Worm (Caenorhabditis elegans): ENCODE data around the gene jbts-14.

jbts-14 gene

ce11 chrX:8704830-8705229, 724 bp downstream of the jbts-14 start:
- TF ChIP-seq aly-2 (tag; optimal IDR thresholded peaks at IDR 0.05) (no peak), egl-27 (tag; optimal IDR thresholded peaks at IDR 0.05) (no peak), sea-2 (GFP tag; optimal IDR thresholded peaks at IDR 0.05) (no peak), eor-1 (tag; optimal IDR thresholded peaks at IDR 0.05) (no peak), elt-2 (tag; optimal IDR thresholded peaks at IDR 0.05) (no peak), snpc-4 (tag; optimal IDR thresholded peaks at IDR 0.05) (no peak), fkh-2 (tag; optimal IDR thresholded peaks at IDR 0.05) (no peak), skn-1 (tag; optimal IDR thresholded peaks at IDR 0.05) (no peak)

- TF ChIP-seq nhr-77 (tag; optimal IDR thresholded peaks at IDR 0.05): no peak
- TF ChIP-seq lsy-12 (tag; optimal IDR thresholded peaks at IDR 0.05): no peak
- no peak for TF ChIP-seq ceh-9 (tag; optimal IDR thresholded peaks at IDR 0.05)
- no peak for TF ChIP-seq snpc-4 (tag; optimal IDR thresholded peaks at IDR 0.05)
Measured at ce11 chrX:8708053-8708452, 3.9 kb downstream of the jbts-14 start, which contains the start of gene F53A9.3. Gene F53A9.3, plus strand, starts transcription at chrX:8708353.

- TF ChIP-seq ama-1 (optimal IDR thresholded peaks at IDR 0.05) (no peak), pqm-1 (tag; optimal IDR thresholded peaks at IDR 0.05) (peak; percentile 83), elt-2 (tag; optimal IDR thresholded peaks at IDR 0.05) (peak; percentile 56), fos-1 (tag; optimal IDR thresholded peaks at IDR 0.05) (no peak)
Measured at ce11 chrX:8709424-8709823, 5.3 kb downstream of the jbts-14 start, which contains the start of gene kreg-1. Gene kreg-1, plus strand, starts transcription at chrX:8709764.

ce11 chrX:8711141-8711645, 7.1 kb downstream of the jbts-14 start, which contains the start of gene F53A9.1:
Gene F53A9.1, plus strand, starts transcription at chrX:8711595.
- no peak for TF ChIP-seq nhr-12 (tag; optimal IDR thresholded peaks at IDR 0.05)
- TF ChIP-seq pqm-1 (tag; optimal IDR thresholded peaks at IDR 0.05): peak; percentile 18
- TF ChIP-seq lin-39 (tag; optimal IDR thresholded peaks at IDR 0.05): no peak
- no peak for TF ChIP-seq ceh-28 (tag; optimal IDR thresholded peaks at IDR 0.05)
- TF ChIP-seq fos-1 (tag; optimal IDR thresholded peaks at IDR 0.05): no peak
- no peak for TF ChIP-seq nfya-1 (tag; optimal IDR thresholded peaks at IDR 0.05; ENCODE audit: insufficient read depth)
- TF ChIP-seq lin-15B (tag; optimal IDR thresholded peaks at IDR 0.05): no peak
- no peak for TF ChIP-seq elt-1 (tag; optimal IDR thresholded peaks at IDR 0.05)
- peak; percentile 28 for TF ChIP-seq elt-2 (tag; optimal IDR thresholded peaks at IDR 0.05)
- TF ChIP-seq pha-4 (tag; optimal IDR thresholded peaks at IDR 0.05): peak; percentile 1
- TF ChIP-seq elt-3 (tag; optimal IDR thresholded peaks at IDR 0.05): no peak
- TF ChIP-seq nhr-25 (tag; optimal IDR thresholded peaks at IDR 0.05): no peak
- TF ChIP-seq ceh-82 (tag; optimal IDR thresholded peaks at IDR 0.05): no peak
- no peak for TF ChIP-seq hmg-11 (tag; optimal IDR thresholded peaks at IDR 0.05)
- no peak for TF ChIP-seq sea-2 (GFP tag; optimal IDR thresholded peaks at IDR 0.05)
- TF ChIP-seq mml-1 (tag; optimal IDR thresholded peaks at IDR 0.05): no peak

- TF ChIP-seq lin-39 (tag; optimal IDR thresholded peaks at IDR 0.05) (no peak), pha-4 (tag; optimal IDR thresholded peaks at IDR 0.05) (peak; percentile 40), ceh-28 (tag; optimal IDR thresholded peaks at IDR 0.05) (no peak), skn-1 (tag; optimal IDR thresholded peaks at IDR 0.05) (peak; percentile 55), lin-15B (tag; optimal IDR thresholded peaks at IDR 0.05) (no peak), elt-2 (tag; optimal IDR thresholded peaks at IDR 0.05) (peak; percentile 89), nhr-76 (tag; optimal IDR thresholded peaks at IDR 0.05) (no peak), pqm-1 (tag; optimal IDR thresholded peaks at IDR 0.05) (peak; percentile 77), fkh-2 (tag; optimal IDR thresholded peaks at IDR 0.05) (no peak), jun-1 (tag; optimal IDR thresholded peaks at IDR 0.05) (peak; percentile 43)
Measured at ce11 chrX:8712662-8713061, 8.6 kb downstream of the jbts-14 start.

- TF ChIP-seq fkh-2 (tag; optimal IDR thresholded peaks at IDR 0.05): no peak
- TF ChIP-seq pha-4 (tag; optimal IDR thresholded peaks at IDR 0.05): peak; percentile 49
- no peak for TF ChIP-seq nhr-77 (tag; optimal IDR thresholded peaks at IDR 0.05)
- TF ChIP-seq jun-1 (tag; optimal IDR thresholded peaks at IDR 0.05): peak; percentile 44
- peak; percentile 77 for TF ChIP-seq elt-2 (tag; optimal IDR thresholded peaks at IDR 0.05)
- peak; percentile 73 for TF ChIP-seq pqm-1 (tag; optimal IDR thresholded peaks at IDR 0.05)
Measured at ce11 chrX:8713754-8714295, 9.7 kb downstream of the jbts-14 start, which contains the start of gene F53A9.6. Gene F53A9.6, minus strand, starts transcription at chrX:8713804.

ce11 chrX:8714845-8715244, 10.7 kb downstream of the jbts-14 start:
- no peak for TF ChIP-seq unc-62 (GFP tag; optimal IDR thresholded peaks at IDR 0.05)
- TF ChIP-seq tbx-2 (tag; optimal IDR thresholded peaks at IDR 0.05): no peak
- TF ChIP-seq elt-2 (tag; optimal IDR thresholded peaks at IDR 0.05): peak; percentile 56
- no peak for TF ChIP-seq R02D3.7 (tag; optimal IDR thresholded peaks at IDR 0.05)
- no peak for TF ChIP-seq skn-1 (tag; optimal IDR thresholded peaks at IDR 0.05)
- TF ChIP-seq aly-2 (tag; optimal IDR thresholded peaks at IDR 0.05): no peak
- TF ChIP-seq pha-4 (tag; optimal IDR thresholded peaks at IDR 0.05): no peak

Data from whole organism, L3 larva.